Worm (Caenorhabditis elegans) whole organism, young adult: ENCODE measurements around the gene wdr-37.
A peak's percentile ranks its signal among the peaks of the same experiment; 100 is the strongest.

Experiments used
- B0019.2 ChIP-seq: fragments of 200-800 bp; sonication (Bioruptor generic); conservative IDR thresholded peaks from 2 replicates; pipeline ENCODE4 v1.3.6; 2022; ENCODE audit warnings: missing genetic modification reagents, missing genetic modification characterization, missing compliant biosample characterization
- B0035.1 ChIP-seq: sonication (generic microtip); optimal IDR thresholded peaks from 2 replicates; lab custom pipeline; 2016; ENCODE audit warnings: missing genetic modification characterization, mild to moderate bottlenecking, missing compliant biosample characterization, missing genotype, missing genetic modification reagents
- C06A6.2 ChIP-seq: fragments of 200-800 bp; sonication (Bioruptor generic); conservative IDR thresholded peaks from 2 replicates; pipeline ENCODE4 v1.3.6; 2022; ENCODE audit warnings: missing genetic modification characterization, missing compliant biosample characterization
- C17E4.6 ChIP-seq: fragments of 200-800 bp; sonication (Bioruptor generic); IDR thresholded peaks from 2 replicates; pipeline ENCODE4 v1.3.6; 2022; ENCODE audit warnings: missing genetic modification reagents, missing genetic modification characterization, missing compliant biosample characterization
- D2030.7 ChIP-seq: fragments of 200-800 bp; sonication (Bioruptor generic); IDR thresholded peaks from 2 replicates; pipeline ENCODE4 v1.3.6; 2022; ENCODE audit warnings: missing genetic modification reagents, missing genetic modification characterization, missing compliant biosample characterization
- F10E7.11 ChIP-seq: sonication (generic microtip); optimal IDR thresholded peaks from 2 replicates; lab custom pipeline; 2017; ENCODE audit warnings: mild to moderate bottlenecking, missing genetic modification characterization, moderate library complexity, missing compliant biosample characterization
- F22D6.2 ChIP-seq: sonication (generic microtip); optimal IDR thresholded peaks from 2 replicates; lab custom pipeline; 2016; ENCODE audit warnings: mild to moderate bottlenecking, missing genetic modification characterization, missing compliant biosample characterization
- F23B12.7 ChIP-seq: sonication (generic microtip); optimal IDR thresholded peaks from 2 replicates; lab custom pipeline; 2017; ENCODE audit warnings: missing genetic modification characterization, mild to moderate bottlenecking, missing compliant biosample characterization, antibody characterized with exemption, moderate library complexity; ENCODE audit not compliant: insufficient read depth
- F55B11.4 ChIP-seq: sonication (generic microtip); optimal IDR thresholded peaks from 2 replicates; lab custom pipeline; 2016; ENCODE audit warnings: missing compliant biosample characterization, missing genetic modification characterization, borderline replicate concordance; ENCODE audit not compliant: insufficient read depth
- K11D2.4 ChIP-seq: fragments of 200-800 bp; sonication (Bioruptor generic); IDR thresholded peaks from 2 replicates; pipeline ENCODE4 v1.3.6; 2022; ENCODE audit warnings: missing genetic modification reagents, missing genetic modification characterization, missing compliant biosample characterization
- T26A5.8 ChIP-seq: sonication (generic microtip); optimal IDR thresholded peaks from 2 replicates; lab custom pipeline; 2016; ENCODE audit warnings: missing genetic modification characterization, missing compliant biosample characterization
- Y53G8AR.9 ChIP-seq: fragments of 200-800 bp; sonication (Bioruptor generic); conservative IDR thresholded peaks from 2 replicates; pipeline ENCODE4 v1.3.6; 2022; ENCODE audit warnings: missing genetic modification reagents, missing genetic modification characterization, missing compliant biosample characterization
- Y67H2A.10 ChIP-seq: fragments of 200-800 bp; sonication (Bioruptor generic); conservative IDR thresholded peaks from 2 replicates; pipeline ENCODE4 v1.3.6; 2022; ENCODE audit warnings: missing genetic modification reagents, missing genetic modification characterization, missing compliant biosample characterization
- ZK185.1 ChIP-seq: sonication (generic microtip); optimal IDR thresholded peaks from 2 replicates; lab custom pipeline; 2016; ENCODE audit warnings: mild to moderate bottlenecking, missing genetic modification characterization, missing compliant biosample characterization; ENCODE audit not compliant: poor library complexity, severe bottlenecking
- akir-1 ChIP-seq: fragments of 200-800 bp; sonication (Bioruptor generic); optimal IDR thresholded peaks from 2 replicates; lab custom pipeline; 2018; ENCODE audit warnings: mild to moderate bottlenecking, missing genetic modification characterization, moderate library complexity, missing compliant biosample characterization
- attf-3 ChIP-seq: fragments of 200-800 bp; sonication (Bioruptor generic); conservative IDR thresholded peaks from 2 replicates; pipeline ENCODE4 v1.3.6; 2022; ENCODE audit warnings: missing genetic modification reagents, missing genetic modification characterization, missing compliant biosample characterization
- cebp-2 ChIP-seq: fragments of 200-800 bp; sonication (Bioruptor generic); IDR thresholded peaks from 2 replicates; pipeline ENCODE4 v1.3.6; 2022; ENCODE audit warnings: missing genetic modification characterization, missing compliant biosample characterization
- ceh-100 ChIP-seq: fragments of 200-800 bp; sonication (Bioruptor generic); IDR thresholded peaks from 2 replicates; pipeline ENCODE4 v1.3.6; 2022; ENCODE audit warnings: missing genetic modification reagents, missing genetic modification characterization, missing compliant biosample characterization
- ceh-40 ChIP-seq: fragments of 200-800 bp; sonication (Bioruptor generic); IDR thresholded peaks from 2 replicates; pipeline ENCODE4 v1.3.6; 2022; ENCODE audit warnings: missing genetic modification characterization, missing compliant biosample characterization
- chd-7 ChIP-seq: sonication (generic microtip); optimal IDR thresholded peaks from 2 replicates; lab custom pipeline; 2016; ENCODE audit warnings: mild to moderate bottlenecking, missing genetic modification characterization, moderate library complexity, missing compliant biosample characterization
- die-1 ChIP-seq: sonication (generic microtip); optimal IDR thresholded peaks from 2 replicates; lab custom pipeline; 2016; ENCODE audit warnings: missing genotype, mild to moderate bottlenecking, missing genetic modification characterization, missing compliant biosample characterization
- dox-1 ChIP-seq: fragments of 200-800 bp; sonication (Bioruptor generic); IDR thresholded peaks from 2 replicates; pipeline ENCODE4 v1.3.6; 2022; ENCODE audit warnings: missing genetic modification reagents, missing genetic modification characterization, missing compliant biosample characterization
- dpl-1 ChIP-seq: fragments of 150-350 bp; optimal IDR thresholded peaks from 2 replicates; lab custom pipeline; 2014; ENCODE audit warnings: missing biosample characterization, missing genetic modification reagents, missing genetic modification characterization
- egl-44 ChIP-seq: fragments of 200-800 bp; sonication (Bioruptor generic); IDR thresholded peaks from 2 replicates; pipeline ENCODE4 v1.3.6; 2022; ENCODE audit warnings: missing genetic modification reagents, missing genetic modification characterization, missing compliant biosample characterization
- egrh-3 ChIP-seq: fragments of 200-800 bp; sonication (Bioruptor generic); IDR thresholded peaks from 2 replicates; pipeline ENCODE4 v1.3.6; 2022; ENCODE audit warnings: missing genetic modification reagents, missing genetic modification characterization, missing compliant biosample characterization
- ekl-4 ChIP-seq: fragments of 200-800 bp; sonication (Bioruptor generic); IDR thresholded peaks from 2 replicates; pipeline ENCODE4 v1.3.6; 2022; ENCODE audit warnings: missing genetic modification reagents, missing genetic modification characterization, missing compliant biosample characterization
- gei-17 ChIP-seq: fragments of 200-800 bp; sonication (Bioruptor generic); optimal IDR thresholded peaks from 2 replicates; lab custom pipeline; 2018; ENCODE audit warnings: mild to moderate bottlenecking, missing genetic modification characterization, missing compliant biosample characterization
- hsf-1 ChIP-seq: fragments of 200-800 bp; sonication (Bioruptor generic); IDR thresholded peaks from 2 replicates; pipeline ENCODE4 v1.3.6; 2022; ENCODE audit warnings: missing genetic modification reagents, missing genetic modification characterization, missing compliant biosample characterization
- lin-40 ChIP-seq: sonication (generic microtip); optimal IDR thresholded peaks from 2 replicates; lab custom pipeline; 2016; ENCODE audit warnings: missing genetic modification characterization, mild to moderate bottlenecking, missing compliant biosample characterization, missing genotype, missing genetic modification reagents
- lin-54 ChIP-seq: fragments of 200-800 bp; sonication (Bioruptor generic); optimal IDR thresholded peaks from 2 replicates; lab custom pipeline; 2018; ENCODE audit warnings: mild to moderate bottlenecking, missing genetic modification characterization, missing compliant biosample characterization
- madf-6 ChIP-seq: fragments of 200-800 bp; sonication (Bioruptor generic); IDR thresholded peaks from 2 replicates; pipeline ENCODE4 v1.3.6; 2022; ENCODE audit warnings: missing genetic modification reagents, missing genetic modification characterization, missing compliant biosample characterization
- madf-8 ChIP-seq: fragments of 200-800 bp; sonication (Bioruptor generic); conservative IDR thresholded peaks from 2 replicates; pipeline ENCODE4 v1.3.6; 2022; ENCODE audit warnings: missing genetic modification reagents, missing genetic modification characterization, missing compliant biosample characterization
- mcd-1 ChIP-seq: fragments of 200-800 bp; sonication (Bioruptor generic); IDR thresholded peaks from 2 replicates; pipeline ENCODE4 v1.3.6; 2022; ENCODE audit warnings: missing genetic modification reagents, missing genetic modification characterization, missing compliant biosample characterization
- nfya-1 ChIP-seq: sonication (generic microtip); optimal IDR thresholded peaks from 2 replicates; lab custom pipeline; 2017; ENCODE audit warnings: antibody characterized with exemption, missing compliant biosample characterization, missing genetic modification characterization, borderline replicate concordance; ENCODE audit not compliant: insufficient read depth
- nhr-120 ChIP-seq: fragments of 200-800 bp; sonication (Bioruptor generic); IDR thresholded peaks from 2 replicates; pipeline ENCODE4 v1.3.6; 2022; ENCODE audit warnings: missing genetic modification characterization, missing compliant biosample characterization
- nhr-80 ChIP-seq: sonication (generic microtip); optimal IDR thresholded peaks from 2 replicates; lab custom pipeline; 2016; ENCODE audit warnings: missing genetic modification characterization, missing compliant biosample characterization
- rec-8 ChIP-seq, 2 experiments: sonication (generic microtip); optimal IDR thresholded peaks; 2 replicates each; lab custom pipeline; 2016; ENCODE audit warnings: mild to moderate bottlenecking in 2 of 2, missing genetic modification characterization in 2 of 2, missing genetic modification reagents in 2 of 2, missing genotype in 2 of 2, missing biosample characterization in 1 of 2, missing compliant biosample characterization in 1 of 2, moderate library complexity in 1 of 2
- sea-2 ChIP-seq: fragments of 200-800 bp; sonication (Bioruptor generic); IDR thresholded peaks from 2 replicates; pipeline ENCODE4 v1.3.6; 2022; ENCODE audit warnings: missing genetic modification characterization, missing compliant biosample characterization
- snpc-4 ChIP-seq, 5 experiments: fragments of 150-350 bp in 1 of 5; sonication (generic microtip) in 4 of 5; optimal IDR thresholded peaks; 2 replicates each; lab custom pipeline; 2014 to 2018; ENCODE audit warnings: missing genetic modification characterization in 5 of 5, missing biosample characterization in 3 of 5, antibody characterized with exemption in 2 of 5, mild to moderate bottlenecking in 2 of 5, missing compliant biosample characterization in 2 of 5, missing genotype in 2 of 5, moderate library complexity in 2 of 5, missing genetic modification reagents in 1 of 5
- tbp1 ChIP-seq: fragments of 200-800 bp; sonication (Bioruptor generic); optimal IDR thresholded peaks from 2 replicates; lab custom pipeline; 2018; ENCODE audit warnings: mild to moderate bottlenecking, missing genetic modification characterization, missing compliant biosample characterization
- tlf-1 ChIP-seq: fragments of 200-800 bp; sonication (Bioruptor generic); optimal IDR thresholded peaks from 2 replicates; lab custom pipeline; 2018; ENCODE audit warnings: mild to moderate bottlenecking, missing genetic modification characterization, missing compliant biosample characterization
- unc-130 ChIP-seq: sonication (generic microtip); optimal IDR thresholded peaks from 2 replicates; lab custom pipeline; 2016; ENCODE audit warnings: missing genetic modification reagents, missing genetic modification characterization, missing compliant biosample characterization
- xnd-1 ChIP-seq: sonication (generic microtip); optimal IDR thresholded peaks from 2 replicates; lab custom pipeline; 2016; ENCODE audit warnings: missing genotype, missing genetic modification reagents, missing genetic modification characterization, missing compliant biosample characterization
- zfh-2 ChIP-seq: fragments of 200-800 bp; sonication (Bioruptor generic); conservative IDR thresholded peaks from 2 replicates; pipeline ENCODE4 v1.3.6; 2022; ENCODE audit warnings: missing genetic modification reagents, missing genetic modification characterization, missing compliant biosample characterization
- zim-3 ChIP-seq: sonication (generic microtip); optimal IDR thresholded peaks from 2 replicates; lab custom pipeline; 2017; ENCODE audit warnings: mild to moderate bottlenecking, missing genetic modification characterization, moderate library complexity, missing compliant biosample characterization
- ztf-25 ChIP-seq: fragments of 200-800 bp; sonication (Bioruptor generic); IDR thresholded peaks from 2 replicates; pipeline ENCODE4 v1.3.6; 2022; ENCODE audit warnings: missing genetic modification reagents, missing genetic modification characterization, missing compliant biosample characterization

The wdr-37 gene

ce11 chrIII:5554884-5555500 is 44.9 kb downstream of the wdr-37 start, which contains the start of the genes nmad-1 and hach-1 (continued):
- TF ChIP-seq mcd-1 (GFP tag; lab: Robert Waterston, UW): peak; percentile 74
- 0 out of 2 replicates have a peak, but pooled peaks have one; percentile 10 for TF ChIP-seq zfh-2 (GFP tag; lab: Robert Waterston, UW)
- TF ChIP-seq ztf-25 (GFP tag; lab: Robert Waterston, UW): 0 out of 2 replicates have a peak, but pooled peaks have one; percentile 12
- no peak for TF ChIP-seq hsf-1 (GFP tag; lab: Robert Waterston, UW)
- peak; percentile 64; the same call in 1 of the 2 replicates for TF ChIP-seq D2030.7
- peak; percentile 57; the same call in 1 of the 2 replicates for TF ChIP-seq egl-44
- TF ChIP-seq F22D6.2 (tag; lab: Kevin White, UChicago): peak; percentile 6
- peak; percentile 28 to 45 for TF ChIP-seq rec-8 (tag; optimal IDR thresholded peaks at IDR 0.05; lab: Kevin White, UChicago)
- no peak for TF ChIP-seq cebp-2 (GFP tag; lab: Robert Waterston, UW)
- TF ChIP-seq ceh-40 (GFP tag; lab: Robert Waterston, UW): no peak
- no peak for TF ChIP-seq dpl-1 (GFP tag; lab: Kevin White, UChicago)
- peak; percentile 24 for TF ChIP-seq nhr-80
- TF ChIP-seq ZK185.1 (tag; lab: Kevin White, UChicago): peak; percentile 87
- peak; percentile 73 for TF ChIP-seq snpc-4 (GFP tag; optimal IDR thresholded peaks at IDR 0.05; lab: Kevin White, UChicago)
- peak in 3 of 4 experiments; percentile 60 to 76 (median 75) for TF ChIP-seq snpc-4 (tag; optimal IDR thresholded peaks at IDR 0.05; lab: Kevin White, UChicago)
- TF ChIP-seq madf-6: peak; percentile 89
- TF ChIP-seq K11D2.4 (GFP tag; lab: Robert Waterston, UW): no peak
- TF ChIP-seq zim-3 (tag; lab: Kevin White, UChicago): no peak
- TF ChIP-seq F55B11.4: no peak
- TF ChIP-seq Y67H2A.10 (GFP tag; lab: Robert Waterston, UW): no peak
- no peak for TF ChIP-seq nfya-1
- peak; percentile 85 for TF ChIP-seq dox-1 (GFP tag; lab: Robert Waterston, UW)
- peak; percentile 77 for TF ChIP-seq lin-40 (tag; lab: Kevin White, UChicago)
- peak; percentile 38 for TF ChIP-seq tlf-1
- no peak for TF ChIP-seq C17E4.6 (GFP tag; lab: Robert Waterston, UW)
- TF ChIP-seq gei-17: no peak
- peak; percentile 27 for TF ChIP-seq xnd-1
- TF ChIP-seq B0035.1 (tag; lab: Kevin White, UChicago): no peak
- TF ChIP-seq egrh-3 (GFP tag; lab: Robert Waterston, UW): peak; percentile 32; the same call in 1 of the 2 replicates
- TF ChIP-seq ekl-4 (GFP tag; lab: Robert Waterston, UW): peak; percentile 90
- no peak for TF ChIP-seq T26A5.8 (tag; lab: Kevin White, UChicago)
- TF ChIP-seq ceh-100 (GFP tag; lab: Robert Waterston, UW): peak; percentile 63; the same call in 1 of the 2 replicates
- TF ChIP-seq Y53G8AR.9 (GFP tag; lab: Robert Waterston, UW): no peak
- TF ChIP-seq attf-3 (GFP tag; lab: Robert Waterston, UW): peak; percentile 53; the same call in 1 of the 2 replicates
- TF ChIP-seq sea-2 (GFP tag; lab: Robert Waterston, UW): no peak
- peak; percentile 19 for TF ChIP-seq F10E7.11 (tag; lab: Kevin White, UChicago)
- TF ChIP-seq lin-54 (GFP tag; lab: Kevin White, UChicago): peak; percentile 81
- TF ChIP-seq madf-8 (GFP tag; lab: Robert Waterston, UW): peak; percentile 37; the same call in 1 of the 2 replicates
- TF ChIP-seq akir-1 (GFP tag; lab: Kevin White, UChicago): no peak
- peak; percentile 72 for TF ChIP-seq F23B12.7 (tag; lab: Kevin White, UChicago)
- no peak for TF ChIP-seq nhr-120 (GFP tag; lab: Robert Waterston, UW)
- no peak for TF ChIP-seq B0019.2
- peak; percentile 58 for TF ChIP-seq tbp1 (GFP tag; lab: Kevin White, UChicago)
- peak; percentile 55 for TF ChIP-seq die-1 (tag; lab: Kevin White, UChicago)
- no peak for TF ChIP-seq chd-7 (tag; lab: Kevin White, UChicago)
- TF ChIP-seq C06A6.2 (GFP tag; lab: Robert Waterston, UW): peak; percentile 45; the same call in 1 of the 2 replicates
- peak; percentile 21 for TF ChIP-seq unc-130 (GFP tag; lab: Kevin White, UChicago)
